Worm (Caenorhabditis elegans) whole organism, L4 larva: ENCODE results near the gene F22H10.2.

Experiments used
- ZK337.2 ChIP-seq: fragments of 200-800 bp; sonication (Bioruptor generic); IDR thresholded peaks from 2 replicates; pipeline ENCODE4 v1.3.6; 2022; ENCODE audit warnings: missing genetic modification reagents, missing genetic modification characterization, missing compliant biosample characterization
- aly-2 ChIP-seq: sonication (generic microtip); optimal IDR thresholded peaks from 2 replicates; lab custom pipeline; 2018; ENCODE audit warnings: missing biosample characterization, missing genetic modification characterization
- ceh-44 ChIP-seq: fragments of 200-800 bp; sonication (Bioruptor generic); IDR thresholded peaks from 2 replicates; pipeline ENCODE4 v1.3.6; 2022; ENCODE audit warnings: missing genetic modification reagents, missing genetic modification characterization, missing compliant biosample characterization
- ctbp-1 ChIP-seq: fragments of 200-800 bp; sonication (Bioruptor generic); IDR thresholded peaks from 2 replicates; pipeline ENCODE4 v1.3.6; 2022; ENCODE audit warnings: missing genetic modification reagents, missing genetic modification characterization, missing compliant biosample characterization
- dmd-6 ChIP-seq: fragments of 200-800 bp; sonication (Bioruptor generic); IDR thresholded peaks from 2 replicates; pipeline ENCODE4 v1.3.6; 2022; ENCODE audit warnings: missing genetic modification reagents, missing genetic modification characterization, missing compliant biosample characterization
- lin-38 ChIP-seq: fragments of 200-800 bp; sonication (Bioruptor generic); IDR thresholded peaks from 2 replicates; pipeline ENCODE4 v1.3.6; 2022; ENCODE audit warnings: missing genetic modification reagents, missing genetic modification characterization, missing compliant biosample characterization
- lsy-2 ChIP-seq, 2 experiments: fragments of 150-350 bp in 1 of 2; sonication (generic microtip) in 1 of 2; optimal IDR thresholded peaks; 2 replicates each; lab custom pipeline; 2014 to 2017; ENCODE audit warnings: missing biosample characterization in 2 of 2, missing genetic modification characterization in 2 of 2
- nhr-237 ChIP-seq: sonication (generic microtip); optimal IDR thresholded peaks from 2 replicates; lab custom pipeline; 2017; ENCODE audit warnings: missing biosample characterization, missing genetic modification characterization
- unc-130 ChIP-seq: sonication (generic microtip); optimal IDR thresholded peaks from 2 replicates; lab custom pipeline; 2016; ENCODE audit warnings: missing genetic modification reagents, missing genetic modification characterization, missing compliant biosample characterization
- unc-39 ChIP-seq: sonication (generic microtip); optimal IDR thresholded peaks from 2 replicates; lab custom pipeline; 2017; ENCODE audit warnings: missing biosample characterization, missing genetic modification characterization
- unc-62 ChIP-seq, 3 experiments: fragments of 150-350 bp in 1 of 3; sonication (generic microtip); optimal IDR thresholded peaks in 2 of 3; peaks in 1 of 3; 1 replicate in 1 of 3; 2 replicates in 2 of 3; lab custom pipeline; 2014 to 2017; ENCODE audit warnings: missing biosample characterization in 3 of 3, missing genetic modification characterization in 3 of 3, missing genetic modification reagents in 3 of 3, missing genotype in 1 of 3
- ztf-11 ChIP-seq: fragments of 150-350 bp; optimal IDR thresholded peaks from 2 replicates; lab custom pipeline; 2014; ENCODE audit warnings: missing biosample characterization, missing genetic modification characterization

- TF ChIP-seq dmd-6 (peak; percentile 53; the same call in 1 of the 2 replicates), unc-62 (GFP tag; optimal IDR thresholded peaks at IDR 0.05 in 1 of 2; lab: Kevin White, UChicago) (no peak), unc-62 (tag; optimal IDR thresholded peaks at IDR 0.05; lab: Kevin White, UChicago) (no peak), ceh-44 (GFP tag; lab: Robert Waterston, UW) (no peak), nhr-237 (no peak), ZK337.2 (GFP tag; lab: Robert Waterston, UW) (no peak), lsy-2 (tag; optimal IDR thresholded peaks at IDR 0.05; lab: Kevin White, UChicago) (no peak), unc-39 (tag; lab: Kevin White, UChicago) (no peak), aly-2 (tag; lab: Kevin White, UChicago) (no peak), ctbp-1 (GFP tag; lab: Robert Waterston, UW) (no peak), lin-38 (GFP tag; lab: Robert Waterston, UW) (no peak), ztf-11 (tag; lab: Kevin White, UChicago) (no peak), unc-130 (no peak)
Observed at ce11 chrX:16634103-16634502, 45.2 kb upstream of the F22H10.2 start.
